Worm (Caenorhabditis elegans): ENCODE data around the gene srh-140.

DNA sequence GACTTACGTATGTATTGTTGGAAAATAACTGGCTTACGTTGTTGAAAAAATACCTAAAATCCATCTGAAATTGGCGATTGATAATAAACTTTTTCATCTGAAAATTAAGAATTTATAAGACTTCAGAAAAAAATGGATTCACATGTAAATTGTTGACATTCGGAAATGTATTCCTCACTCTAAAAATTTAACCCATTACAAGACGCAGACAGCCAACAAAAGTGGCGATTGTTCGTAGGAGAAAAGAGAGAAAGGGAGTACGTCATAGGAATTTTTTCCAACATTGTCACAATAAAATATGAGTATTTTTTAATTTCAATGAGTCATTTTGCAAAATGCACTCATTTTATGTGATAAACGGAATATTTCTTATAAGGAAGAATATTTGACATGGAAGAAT, 3.4 kb upstream of the srh-140 start, which contains the start of gene Y6E2A.5:
- no peak for TF ChIP-seq pqm-1 (tag; optimal IDR thresholded peaks at IDR 0.05)
- TF ChIP-seq tbx-2 (tag; optimal IDR thresholded peaks at IDR 0.05): no peak
- no peak for TF ChIP-seq pat-9 (tag; optimal IDR thresholded peaks at IDR 0.05)
- no peak for TF ChIP-seq eyg-1 (tag; optimal IDR thresholded peaks at IDR 0.05)
- TF ChIP-seq sox-4 (tag; optimal IDR thresholded peaks at IDR 0.05): no peak
- no peak for TF ChIP-seq ets-4 (tag; optimal IDR thresholded peaks at IDR 0.05)
- no peak for TF ChIP-seq syd-9 (tag; optimal IDR thresholded peaks at IDR 0.05)
- no peak for TF ChIP-seq npax-4 (tag; optimal IDR thresholded peaks at IDR 0.05)
- no peak for TF ChIP-seq lim-6 (tag; optimal IDR thresholded peaks at IDR 0.05)
- no peak for TF ChIP-seq pros-1 (tag; optimal IDR thresholded peaks at IDR 0.05)

Data from whole organism, late embryonic.